Worm (Caenorhabditis elegans) whole organism, mixed stage, embryonic: ENCODE data around the gene rcan-1.

Experiments used
- M03D4.4 ChIP-seq: sonication (generic microtip); optimal IDR thresholded peaks from 2 replicates; lab custom pipeline; 2017; ENCODE audit warnings: mild to moderate bottlenecking, missing genetic modification characterization, missing compliant biosample characterization
- cnd-1 ChIP-seq: fragments of 200-800 bp; sonication (Bioruptor generic); optimal IDR thresholded peaks from 2 replicates; lab custom pipeline; 2018; ENCODE audit warnings: mild to moderate bottlenecking, missing genetic modification characterization, missing compliant biosample characterization
- elt-3 ChIP-seq: fragments of 150-350 bp; optimal IDR thresholded peaks from 2 replicates; lab custom pipeline; 2014; ENCODE audit warnings: missing biosample characterization, missing genetic modification characterization
- lin-32 ChIP-seq: fragments of 200-800 bp; sonication (Bioruptor generic); optimal IDR thresholded peaks from 2 replicates; lab custom pipeline; 2018; ENCODE audit warnings: mild to moderate bottlenecking, missing genetic modification characterization, missing compliant biosample characterization
- lsy-2 ChIP-seq: fragments of 150-350 bp; optimal IDR thresholded peaks from 2 replicates; lab custom pipeline; 2014; ENCODE audit warnings: missing biosample characterization, missing genetic modification characterization
- nhr-12 ChIP-seq: fragments of 150-350 bp; optimal IDR thresholded peaks from 2 replicates; lab custom pipeline; 2014; ENCODE audit warnings: missing biosample characterization, missing genetic modification characterization
- nhr-237 ChIP-seq: fragments of 150-350 bp; optimal IDR thresholded peaks from 2 replicates; lab custom pipeline; 2014; ENCODE audit warnings: missing biosample characterization, missing genetic modification characterization
- pha-4 ChIP-seq: fragments of 150-350 bp; optimal IDR thresholded peaks from 2 replicates; lab custom pipeline; 2018; ENCODE audit warnings: missing biosample characterization, missing genetic modification reagents, missing genetic modification characterization
- snpc-4 ChIP-seq: fragments of 150-350 bp; optimal IDR thresholded peaks from 2 replicates; lab custom pipeline; 2014; ENCODE audit warnings: missing biosample characterization, missing genetic modification characterization

DNA sequence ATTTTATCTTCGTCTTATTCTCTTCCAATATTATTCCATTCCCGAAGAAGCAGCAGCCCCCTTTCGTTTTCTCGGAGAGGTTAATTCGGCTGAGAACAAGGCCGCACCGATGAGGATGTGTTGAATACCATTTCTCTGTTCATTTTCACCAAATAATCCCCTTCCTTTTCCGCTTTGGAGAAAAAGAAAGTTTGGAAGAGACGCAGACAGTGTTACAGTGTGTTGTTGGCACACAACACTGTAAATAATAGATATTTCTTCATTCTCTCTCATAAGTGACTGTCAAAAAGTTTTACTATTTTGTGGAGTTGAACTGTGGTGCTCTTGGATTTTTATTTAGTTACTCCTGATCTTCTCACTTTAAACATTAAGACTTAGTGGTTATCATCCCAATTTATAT is 18.6 kb downstream of the rcan-1 start:
- no peak for TF ChIP-seq nhr-12 (tag; lab: Kevin White, UChicago)
- TF ChIP-seq lsy-2 = no peak
- TF ChIP-seq nhr-237 (tag; lab: Kevin White, UChicago) = no peak
- no peak for TF ChIP-seq lin-32 (GFP tag; lab: Kevin White, UChicago)
- no peak for TF ChIP-seq elt-3 (tag; lab: Kevin White, UChicago)
- no peak for TF ChIP-seq cnd-1 (tag; lab: Kevin White, UChicago)
- TF ChIP-seq M03D4.4 (tag; lab: Kevin White, UChicago) = no peak
- TF ChIP-seq pha-4 (tag; lab: Kevin White, UChicago) = peak; percentile 38
- TF ChIP-seq snpc-4 (tag; lab: Kevin White, UChicago) = no peak
